Worm (Caenorhabditis elegans): ENCODE results near the gene dyn-1.

The dyn-1 gene

ce11 chrX:15604236-15604635 lies 35.5 kb downstream of the dyn-1 start:
- TF ChIP-seq nfya-1 (tag; optimal IDR thresholded peaks at IDR 0.05; ENCODE audit: insufficient read depth) (no peak), nhr-76 (tag; optimal IDR thresholded peaks at IDR 0.05) (no peak), R02D3.7 (tag; optimal IDR thresholded peaks at IDR 0.05) (no peak), ceh-9 (tag; optimal IDR thresholded peaks at IDR 0.05) (no peak), nhr-77 (tag; optimal IDR thresholded peaks at IDR 0.05) (no peak), zag-1 (tag; optimal IDR thresholded peaks at IDR 0.05) (no peak), eor-1 (tag; optimal IDR thresholded peaks at IDR 0.05) (no peak), elt-1 (tag; optimal IDR thresholded peaks at IDR 0.05) (no peak), elt-2 (tag; optimal IDR thresholded peaks at IDR 0.05) (no peak), ceh-82 (tag; optimal IDR thresholded peaks at IDR 0.05) (no peak), elt-3 (tag; optimal IDR thresholded peaks at IDR 0.05) (no peak), unc-62 (GFP tag; optimal IDR thresholded peaks at IDR 0.05) (no peak), ama-1 (optimal IDR thresholded peaks at IDR 0.05) (no peak), unc-39 (tag; optimal IDR thresholded peaks at IDR 0.05) (no peak), daf-12 (tag; optimal IDR thresholded peaks at IDR 0.05) (no peak), nhr-28 (tag; optimal IDR thresholded peaks at IDR 0.05) (no peak), ztf-4 (tag; optimal IDR thresholded peaks at IDR 0.05) (no peak), mdl-1 (tag; optimal IDR thresholded peaks at IDR 0.05) (no peak)

DNA sequence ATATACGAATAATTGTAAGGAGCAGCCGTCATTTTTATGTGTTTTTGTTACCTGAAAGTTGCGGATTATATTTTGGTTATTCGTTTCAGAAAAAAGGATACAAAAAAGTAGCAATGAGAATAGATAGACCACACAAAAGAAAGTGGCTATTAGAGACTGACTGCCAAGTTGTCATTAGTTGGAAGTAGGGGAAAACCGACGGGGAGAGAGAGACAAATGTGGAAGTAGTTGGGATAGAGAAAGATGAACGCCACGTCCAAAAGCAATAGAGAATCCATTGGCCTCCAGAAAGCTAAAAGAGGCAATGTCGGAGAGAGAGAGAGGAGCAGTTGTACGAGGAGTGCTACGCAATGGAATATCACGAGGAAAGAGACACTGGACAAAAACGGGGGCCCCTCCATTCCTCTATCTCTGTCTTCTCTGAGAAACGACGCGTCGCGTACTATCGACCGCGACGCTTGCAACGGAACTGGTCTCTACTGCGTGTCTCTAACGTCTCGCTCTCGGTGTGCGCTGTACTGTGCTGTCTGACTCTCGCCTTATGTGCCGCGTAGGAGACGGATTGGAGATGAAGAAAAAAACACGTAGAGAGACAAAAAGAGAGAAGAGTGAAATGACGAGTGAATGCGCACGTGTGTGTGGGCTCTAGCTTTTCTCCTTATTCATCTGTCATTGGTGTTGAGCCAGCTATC lies 38.0 kb downstream of the dyn-1 start, which contains the start of gene rab-14:
TSS of gene rab-14 (minus strand) at position 51 of the 692 bp plus-strand sequence.
- TF ChIP-seq mdl-1 (tag; optimal IDR thresholded peaks at IDR 0.05) (peak; percentile 93), tbx-2 (tag; optimal IDR thresholded peaks at IDR 0.05) (peak; percentile 16), ceh-82 (tag; optimal IDR thresholded peaks at IDR 0.05) (no peak), elt-1 (tag; optimal IDR thresholded peaks at IDR 0.05) (peak; percentile 6), snpc-4 (tag; optimal IDR thresholded peaks at IDR 0.05) (peak; percentile 35), zag-1 (tag; optimal IDR thresholded peaks at IDR 0.05) (peak; percentile 32), nhr-43 (tag; optimal IDR thresholded peaks at IDR 0.05; ENCODE audit: poor library complexity, severe bottlenecking) (no peak), ZK546.5 (tag; optimal IDR thresholded peaks at IDR 0.05) (no peak), fkh-2 (tag; optimal IDR thresholded peaks at IDR 0.05) (no peak), nfya-1 (tag; optimal IDR thresholded peaks at IDR 0.05; ENCODE audit: insufficient read depth) (peak; percentile 84), hmg-11 (tag; optimal IDR thresholded peaks at IDR 0.05) (peak; percentile 73), egl-5 (tag; optimal IDR thresholded peaks at IDR 0.05) (peak; percentile 47), R02D3.7 (tag; optimal IDR thresholded peaks at IDR 0.05) (peak; percentile 49), ceh-16 (tag; optimal IDR thresholded peaks at IDR 0.05) (no peak), lin-39 (tag; optimal IDR thresholded peaks at IDR 0.05) (peak; percentile 91), nhr-76 (tag; optimal IDR thresholded peaks at IDR 0.05) (no peak), mml-1 (tag; optimal IDR thresholded peaks at IDR 0.05) (no peak), fkh-10 (GFP tag; optimal IDR thresholded peaks at IDR 0.05) (peak; percentile 61), pha-4 (tag; optimal IDR thresholded peaks at IDR 0.05) (peak; percentile 36), fos-1 (tag; optimal IDR thresholded peaks at IDR 0.05) (no peak), ztf-11 (tag; optimal IDR thresholded peaks at IDR 0.05) (no peak), nhr-12 (tag; optimal IDR thresholded peaks at IDR 0.05) (no peak), ceh-28 (tag; optimal IDR thresholded peaks at IDR 0.05) (peak; percentile 54), elt-2 (tag; optimal IDR thresholded peaks at IDR 0.05) (no peak), nhr-67 (tag; optimal IDR thresholded peaks at IDR 0.05) (no peak), nhr-25 (tag; optimal IDR thresholded peaks at IDR 0.05) (peak; percentile 48), skn-1 (tag; optimal IDR thresholded peaks at IDR 0.05) (peak; percentile 13), aly-2 (tag; optimal IDR thresholded peaks at IDR 0.05) (no peak), nhr-237 (tag; optimal IDR thresholded peaks at IDR 0.05) (no peak), lsy-12 (tag; optimal IDR thresholded peaks at IDR 0.05) (peak; percentile 62), unc-62 (GFP tag; optimal IDR thresholded peaks at IDR 0.05) (peak; percentile 62), nhr-11 (tag; optimal IDR thresholded peaks at IDR 0.05) (no peak), ama-1 (optimal IDR thresholded peaks at IDR 0.05) (peak; percentile 37), nhr-28 (tag; optimal IDR thresholded peaks at IDR 0.05) (no peak), daf-12 (tag; optimal IDR thresholded peaks at IDR 0.05) (no peak), sea-2 (GFP tag; optimal IDR thresholded peaks at IDR 0.05) (no peak), egl-27 (tag; optimal IDR thresholded peaks at IDR 0.05) (peak; percentile 54), unc-39 (tag; optimal IDR thresholded peaks at IDR 0.05) (no peak), jun-1 (tag; optimal IDR thresholded peaks at IDR 0.05) (peak; percentile 28), ceh-9 (tag; optimal IDR thresholded peaks at IDR 0.05) (no peak), lin-15B (tag; optimal IDR thresholded peaks at IDR 0.05) (peak; percentile 45), pqm-1 (tag; optimal IDR thresholded peaks at IDR 0.05) (no peak), nhr-77 (tag; optimal IDR thresholded peaks at IDR 0.05) (no peak), ztf-4 (tag; optimal IDR thresholded peaks at IDR 0.05) (no peak), nhr-23 (tag; optimal IDR thresholded peaks at IDR 0.05) (peak; percentile 86), eor-1 (tag; optimal IDR thresholded peaks at IDR 0.05) (no peak), elt-3 (tag; optimal IDR thresholded peaks at IDR 0.05) (no peak)

Data from whole organism, L3 larva.